Worm (Caenorhabditis elegans) whole organism, midembryonic: Measurements from ENCODE around the gene C49G7.7.

Experiments used
- cog-1 ChIP-seq: sonication (generic microtip); optimal IDR thresholded peaks from 2 replicates; lab custom pipeline; 2016; ENCODE audit warnings: missing genetic modification characterization, missing compliant biosample characterization
- flt-1 ChIP-seq: fragments of 200-800 bp; sonication (Bioruptor generic); IDR thresholded peaks from 2 replicates; pipeline ENCODE4 v1.3.6; 2022; ENCODE audit warnings: missing genetic modification characterization, missing compliant biosample characterization
- klf-2 ChIP-seq: fragments of 200-800 bp; sonication (Bioruptor generic); conservative IDR thresholded peaks from 2 replicates; pipeline ENCODE4 v1.3.6; 2022; ENCODE audit warnings: missing genetic modification reagents, missing genetic modification characterization, missing compliant biosample characterization
- med-1 ChIP-seq: sonication (generic microtip); optimal IDR thresholded peaks from 2 replicates; lab custom pipeline; 2017; ENCODE audit warnings: missing genetic modification characterization, mild to moderate bottlenecking, missing compliant biosample characterization, antibody characterized with exemption, missing genetic modification reagents; ENCODE audit not compliant: insufficient read depth
- tab-1 ChIP-seq: fragments of 200-800 bp; sonication (Bioruptor generic); IDR thresholded peaks from 2 replicates; pipeline ENCODE4 v1.3.6; 2022; ENCODE audit warnings: missing genetic modification characterization, missing compliant biosample characterization
- ztf-23 ChIP-seq: fragments of 200-800 bp; sonication (Bioruptor generic); IDR thresholded peaks from 2 replicates; pipeline ENCODE4 v1.3.6; 2022; ENCODE audit warnings: missing genetic modification reagents, missing genetic modification characterization, missing compliant biosample characterization

ce11 chrV:3995838-3996237, 38.4 kb upstream of the C49G7.7 start, which contains the start of gene srx-62:
- TF ChIP-seq med-1 (GFP tag; lab: Kevin White, UChicago) (no peak), flt-1 (GFP tag; lab: Robert Waterston, UW) (no peak), klf-2 (GFP tag; lab: Robert Waterston, UW) (no peak), tab-1 (GFP tag; lab: Robert Waterston, UW) (no peak), ztf-23 (GFP tag; lab: Robert Waterston, UW) (no peak), cog-1 (tag; lab: Kevin White, UChicago) (no peak)
